Worm (Caenorhabditis elegans) whole organism, L2 larva: Measurements from ENCODE around the gene ttc-39B.
A peak's percentile ranks its signal among the peaks of the same experiment; 100 is the strongest.

Experiments used
- C34F6.9 ChIP-seq: fragments of 150-350 bp; optimal IDR thresholded peaks from 2 replicates; lab custom pipeline; 2014; ENCODE audit warnings: missing biosample characterization, missing genetic modification characterization
- F13H6.1 ChIP-seq: sonication (generic microtip); optimal IDR thresholded peaks from 2 replicates; lab custom pipeline; 2016; ENCODE audit warnings: missing genetic modification characterization, missing compliant biosample characterization
- R02D3.7 ChIP-seq: fragments of 150-350 bp; optimal IDR thresholded peaks from 2 replicates; lab custom pipeline; 2014; ENCODE audit warnings: missing biosample characterization, missing genetic modification characterization
- ZK546.5 ChIP-seq: sonication (generic microtip); optimal IDR thresholded peaks from 2 replicates; lab custom pipeline; 2017; ENCODE audit warnings: missing biosample characterization, missing genetic modification characterization
- aly-2 ChIP-seq: fragments of 150-350 bp; optimal IDR thresholded peaks from 2 replicates; lab custom pipeline; 2014; ENCODE audit warnings: missing biosample characterization, missing genetic modification characterization
- ama-1 ChIP-seq: fragments of 150-350 bp; optimal IDR thresholded peaks from 2 replicates; lab custom pipeline; 2018; ENCODE audit warnings: inconsistent platforms
- blmp-1 ChIP-seq: sonication (generic microtip); optimal IDR thresholded peaks from 2 replicates; lab custom pipeline; 2017; ENCODE audit warnings: missing genetic modification characterization, mild to moderate bottlenecking, missing compliant biosample characterization, antibody characterized with exemption, moderate library complexity; ENCODE audit not compliant: insufficient read depth
- ceh-82 ChIP-seq: fragments of 150-350 bp; optimal IDR thresholded peaks from 2 replicates; lab custom pipeline; 2014; ENCODE audit warnings: missing biosample characterization, missing genetic modification characterization
- crh-2 ChIP-seq: sonication (generic microtip); optimal IDR thresholded peaks from 2 replicates; lab custom pipeline; 2017; ENCODE audit warnings: missing biosample characterization, missing genetic modification characterization
- dmd-4 ChIP-seq: sonication (generic microtip); optimal IDR thresholded peaks from 2 replicates; lab custom pipeline; 2017; ENCODE audit warnings: missing biosample characterization, missing genetic modification characterization
- egl-27 ChIP-seq: sonication (generic microtip); optimal IDR thresholded peaks from 3 replicates; lab custom pipeline; 2017; ENCODE audit warnings: missing biosample characterization, missing genetic modification reagents, missing genetic modification characterization
- elt-1 ChIP-seq: fragments of 150-350 bp; optimal IDR thresholded peaks from 2 replicates; lab custom pipeline; 2014; ENCODE audit warnings: missing biosample characterization, missing genetic modification characterization
- elt-3 ChIP-seq: sonication (generic microtip); optimal IDR thresholded peaks from 2 replicates; lab custom pipeline; 2017; ENCODE audit warnings: missing biosample characterization, missing genetic modification characterization
- fos-1 ChIP-seq: fragments of 150-350 bp; optimal IDR thresholded peaks from 2 replicates; lab custom pipeline; 2014; ENCODE audit warnings: missing biosample characterization, missing genetic modification characterization
- gmeb-1 ChIP-seq: fragments of 150-350 bp; optimal IDR thresholded peaks from 2 replicates; lab custom pipeline; 2014; ENCODE audit warnings: missing biosample characterization, missing genetic modification characterization
- lin-11 ChIP-seq: fragments of 150-350 bp; sonication (generic microtip); optimal IDR thresholded peaks from 2 replicates; lab custom pipeline; 2014; ENCODE audit warnings: missing biosample characterization, missing genetic modification characterization, inconsistent platforms, mixed read lengths
- lin-13 ChIP-seq: fragments of 150-350 bp; optimal IDR thresholded peaks from 2 replicates; lab custom pipeline; 2014; ENCODE audit warnings: missing biosample characterization, missing genetic modification reagents, missing genetic modification characterization
- lin-39 ChIP-seq: fragments of 150-350 bp; optimal IDR thresholded peaks from 2 replicates; lab custom pipeline; 2014; ENCODE audit warnings: missing biosample characterization, missing genetic modification reagents, missing genetic modification characterization
- lsy-2 ChIP-seq, 2 experiments: fragments of 150-350 bp in 1 of 2; sonication (generic microtip) in 1 of 2; optimal IDR thresholded peaks; 2 replicates each; lab custom pipeline; 2014 to 2017; ENCODE audit warnings: missing biosample characterization in 2 of 2, missing genetic modification characterization in 2 of 2
- mab-5 ChIP-seq: fragments of 150-350 bp; optimal IDR thresholded peaks from 2 replicates; lab custom pipeline; 2014; ENCODE audit warnings: missing biosample characterization, missing genetic modification characterization
- mbf-1 ChIP-seq: sonication (generic microtip); optimal IDR thresholded peaks from 2 replicates; lab custom pipeline; 2017; ENCODE audit warnings: missing biosample characterization, missing genetic modification characterization
- mdl-1 ChIP-seq, 2 experiments: fragments of 150-350 bp in 1 of 2; sonication (generic microtip) in 1 of 2; optimal IDR thresholded peaks; 2 replicates each; lab custom pipeline; 2017; ENCODE audit warnings: missing biosample characterization in 2 of 2, missing genetic modification characterization in 2 of 2
- nhr-11 ChIP-seq: fragments of 150-350 bp; optimal IDR thresholded peaks from 2 replicates; lab custom pipeline; 2014; ENCODE audit warnings: missing biosample characterization, missing genetic modification characterization
- nhr-12 ChIP-seq: fragments of 150-350 bp; optimal IDR thresholded peaks from 2 replicates; lab custom pipeline; 2014; ENCODE audit warnings: missing biosample characterization, missing genetic modification characterization
- nhr-129 ChIP-seq: fragments of 150-350 bp; optimal IDR thresholded peaks from 2 replicates; lab custom pipeline; 2014; ENCODE audit warnings: missing biosample characterization, missing genetic modification characterization
- nhr-21 ChIP-seq: fragments of 150-350 bp; optimal IDR thresholded peaks from 2 replicates; lab custom pipeline; 2014; ENCODE audit warnings: missing biosample characterization, missing genetic modification characterization
- nhr-77 ChIP-seq: fragments of 150-350 bp; optimal IDR thresholded peaks from 2 replicates; lab custom pipeline; 2014; ENCODE audit warnings: missing biosample characterization, missing genetic modification characterization
- peb-1 ChIP-seq: fragments of 150-350 bp; optimal IDR thresholded peaks from 2 replicates; lab custom pipeline; 2014; ENCODE audit warnings: missing biosample characterization, missing genetic modification characterization
- sem-4 ChIP-seq: fragments of 150-350 bp; optimal IDR thresholded peaks from 2 replicates; lab custom pipeline; 2014; ENCODE audit warnings: missing biosample characterization, missing genetic modification reagents, missing genetic modification characterization
- skn-1 ChIP-seq: sonication (generic microtip); optimal IDR thresholded peaks from 2 replicates; lab custom pipeline; 2017; ENCODE audit warnings: missing biosample characterization, missing genetic modification characterization
- sma-9 ChIP-seq, 2 experiments: fragments of 150-350 bp in 1 of 2; sonication (generic microtip) in 1 of 2; optimal IDR thresholded peaks; 2 replicates each; lab custom pipeline; 2014 to 2016; ENCODE audit warnings: missing genetic modification characterization in 2 of 2, mild to moderate bottlenecking in 1 of 2, missing biosample characterization in 1 of 2, missing compliant biosample characterization in 1 of 2, missing genetic modification reagents in 1 of 2, moderate library complexity in 1 of 2
- snpc-4 ChIP-seq: fragments of 150-350 bp; optimal IDR thresholded peaks from 2 replicates; lab custom pipeline; 2014; ENCODE audit warnings: missing biosample characterization, missing genetic modification characterization
- unc-39 ChIP-seq: fragments of 150-350 bp; optimal IDR thresholded peaks from 2 replicates; lab custom pipeline; 2014; ENCODE audit warnings: missing biosample characterization, missing genetic modification characterization
- unc-55 ChIP-seq: fragments of 150-350 bp; sonication (generic microtip); optimal IDR thresholded peaks from 3 replicates; lab custom pipeline; 2014; ENCODE audit warnings: missing biosample characterization, missing genetic modification reagents, missing genetic modification characterization
- unc-62 ChIP-seq: fragments of 150-350 bp; optimal IDR thresholded peaks from 2 replicates; lab custom pipeline; 2014; ENCODE audit warnings: missing biosample characterization, missing genetic modification reagents, missing genetic modification characterization
- zag-1 ChIP-seq: fragments of 150-350 bp; optimal IDR thresholded peaks from 2 replicates; lab custom pipeline; 2014; ENCODE audit warnings: missing biosample characterization, missing genetic modification characterization
- ztf-1 ChIP-seq: fragments of 200-800 bp; sonication (Bioruptor generic); conservative IDR thresholded peaks from 2 replicates; pipeline ENCODE4 v1.3.6; 2022; ENCODE audit warnings: missing genetic modification characterization, missing compliant biosample characterization
- ztf-11 ChIP-seq: sonication (generic microtip); optimal IDR thresholded peaks from 2 replicates; lab custom pipeline; 2017; ENCODE audit warnings: missing biosample characterization, missing genetic modification characterization
- ztf-4 ChIP-seq: fragments of 150-350 bp; optimal IDR thresholded peaks from 2 replicates; lab custom pipeline; 2014; ENCODE audit warnings: missing biosample characterization, missing genetic modification characterization

ttc-39B gene

ce11 chrII:6322979-6323378 lies 10.8 kb downstream of the ttc-39B start, which contains the start of gene C32D5.4:
C32D5.4 (minus strand) TSS chrII:6323079.
- TF ChIP-seq aly-2 (no peak), fos-1 (tag; lab: Kevin White, UChicago) (no peak), mab-5 (tag; lab: Kevin White, UChicago) (no peak), skn-1 (no peak), nhr-21 (tag; lab: Kevin White, UChicago) (no peak), ama-1 (lab: Kevin White, UChicago) (no peak), lin-39 (tag; lab: Kevin White, UChicago) (no peak), unc-62 (GFP tag; lab: Kevin White, UChicago) (no peak), lsy-2 (tag; optimal IDR thresholded peaks at IDR 0.05; lab: Kevin White, UChicago) (no peak), mbf-1 (tag; lab: Kevin White, UChicago) (no peak), R02D3.7 (no peak), sma-9 (GFP tag; optimal IDR thresholded peaks at IDR 0.05; lab: Kevin White, UChicago) (no peak), sma-9 (tag; optimal IDR thresholded peaks at IDR 0.05; lab: Kevin White, UChicago) (no peak), sem-4 (tag; lab: Kevin White, UChicago) (no peak), elt-1 (tag; lab: Kevin White, UChicago) (no peak), mdl-1 (tag; optimal IDR thresholded peaks at IDR 0.05; lab: Kevin White, UChicago) (no peak), ceh-82 (tag; lab: Kevin White, UChicago) (no peak), ztf-4 (no peak), lin-11 (tag; lab: Kevin White, UChicago) (no peak)

ce11 chrII:6322081-6322480 lies 11.7 kb downstream of the ttc-39B start:
- TF ChIP-seq unc-62 (GFP tag; lab: Kevin White, UChicago) = no peak
- no peak for TF ChIP-seq gmeb-1 (tag; lab: Kevin White, UChicago)
- TF ChIP-seq snpc-4 (tag; lab: Kevin White, UChicago) = no peak
- no peak for TF ChIP-seq R02D3.7
- no peak for TF ChIP-seq F13H6.1
- no peak for TF ChIP-seq zag-1 (tag; lab: Kevin White, UChicago)
- no peak for TF ChIP-seq mab-5 (tag; lab: Kevin White, UChicago)

ce11 chrII:6320655-6321388 lies 13.0 kb downstream of the ttc-39B start, which contains the start of gene efr-3:
efr-3 (minus strand) TSS chrII:6321159.
- TF ChIP-seq mab-5 (tag; lab: Kevin White, UChicago) (peak; percentile 41), blmp-1 (tag; lab: Kevin White, UChicago) (no peak), zag-1 (tag; lab: Kevin White, UChicago) (no peak), crh-2 (tag; lab: Kevin White, UChicago) (peak; percentile 56), nhr-129 (tag; lab: Kevin White, UChicago) (no peak), dmd-4 (tag; lab: Kevin White, UChicago) (no peak), mbf-1 (tag; lab: Kevin White, UChicago) (no peak), nhr-21 (tag; lab: Kevin White, UChicago) (no peak), lin-13 (GFP tag; lab: Kevin White, UChicago) (peak; percentile 46), lsy-2 (tag; optimal IDR thresholded peaks at IDR 0.05; lab: Kevin White, UChicago) (peak; percentile 58 to 79), ztf-11 (tag; lab: Kevin White, UChicago) (no peak), C34F6.9 (tag; lab: Kevin White, UChicago) (peak; percentile 78), unc-55 (peak; percentile 86), sem-4 (tag; lab: Kevin White, UChicago) (no peak), lin-11 (tag; lab: Kevin White, UChicago) (no peak), peb-1 (tag; lab: Kevin White, UChicago) (no peak), nhr-11 (tag; lab: Kevin White, UChicago) (no peak), aly-2 (no peak), sma-9 (GFP tag; optimal IDR thresholded peaks at IDR 0.05; lab: Kevin White, UChicago) (peak; percentile 16), sma-9 (tag; optimal IDR thresholded peaks at IDR 0.05; lab: Kevin White, UChicago) (no peak), ZK546.5 (tag; lab: Kevin White, UChicago) (no peak), gmeb-1 (tag; lab: Kevin White, UChicago) (peak; percentile 92), snpc-4 (tag; lab: Kevin White, UChicago) (no peak), fos-1 (tag; lab: Kevin White, UChicago) (no peak)

- TF ChIP-seq ztf-11 (tag; lab: Kevin White, UChicago) = no peak
- no peak for TF ChIP-seq ztf-4
- no peak for TF ChIP-seq aly-2
- TF ChIP-seq crh-2 (tag; lab: Kevin White, UChicago) = no peak
- no peak for TF ChIP-seq elt-3
- TF ChIP-seq skn-1 = no peak
- no peak for TF ChIP-seq lin-11 (tag; lab: Kevin White, UChicago)
- no peak for TF ChIP-seq nhr-12 (tag; lab: Kevin White, UChicago)
- no peak for TF ChIP-seq ceh-82 (tag; lab: Kevin White, UChicago)
- TF ChIP-seq egl-27 = no peak
- TF ChIP-seq ztf-1 = no peak
- TF ChIP-seq unc-39 (tag; lab: Kevin White, UChicago) = no peak
- TF ChIP-seq nhr-129 (tag; lab: Kevin White, UChicago) = no peak
- no peak for TF ChIP-seq sem-4 (tag; lab: Kevin White, UChicago)
- TF ChIP-seq elt-1 (tag; lab: Kevin White, UChicago) = no peak
- TF ChIP-seq lsy-2 (tag; optimal IDR thresholded peaks at IDR 0.05; lab: Kevin White, UChicago) = no peak
- TF ChIP-seq nhr-77 (tag; lab: Kevin White, UChicago) = no peak
Measured at ce11 chrII:6311888-6312287, 21.9 kb downstream of the ttc-39B start.
